Worm (Caenorhabditis elegans) whole organism, L3 larva: ENCODE results near the gene H12D21.11.

Experiments used
- ZK546.5 ChIP-seq: sonication (generic microtip); optimal IDR thresholded peaks from 2 replicates; lab custom pipeline; 2017; ENCODE audit warnings: missing biosample characterization, missing genetic modification characterization
- aly-2 ChIP-seq: fragments of 150-350 bp; optimal IDR thresholded peaks from 2 replicates; lab custom pipeline; 2014; ENCODE audit warnings: missing biosample characterization, missing genetic modification characterization
- daf-12 ChIP-seq: fragments of 150-350 bp; optimal IDR thresholded peaks from 2 replicates; lab custom pipeline; 2014; ENCODE audit warnings: missing biosample characterization, missing genetic modification reagents, missing genetic modification characterization
- nhr-12 ChIP-seq: fragments of 150-350 bp; optimal IDR thresholded peaks from 2 replicates; lab custom pipeline; 2014; ENCODE audit warnings: missing biosample characterization, missing genetic modification characterization
- nhr-28 ChIP-seq: fragments of 150-350 bp; optimal IDR thresholded peaks from 2 replicates; lab custom pipeline; 2014; ENCODE audit warnings: missing biosample characterization, missing genetic modification characterization
- pqm-1 ChIP-seq: fragments of 150-350 bp; optimal IDR thresholded peaks from 2 replicates; lab custom pipeline; 2017; ENCODE audit warnings: missing biosample characterization, missing genetic modification characterization, inconsistent platforms
- snpc-4 ChIP-seq: fragments of 150-350 bp; optimal IDR thresholded peaks from 2 replicates; lab custom pipeline; 2014; ENCODE audit warnings: missing biosample characterization, missing genetic modification characterization
- ztf-11 ChIP-seq: fragments of 150-350 bp; optimal IDR thresholded peaks from 2 replicates; lab custom pipeline; 2014; ENCODE audit warnings: missing biosample characterization, missing genetic modification characterization

ce11 chrV:14947022-14947421 lies 31.3 kb downstream of the H12D21.11 start, which contains the start of gene C30G7.4:
- TF ChIP-seq ztf-11 (tag; lab: Kevin White, UChicago), result no peak
- TF ChIP-seq nhr-28 (tag; lab: Kevin White, UChicago), result no peak
- TF ChIP-seq nhr-12 (tag; lab: Kevin White, UChicago), result no peak
- no peak for TF ChIP-seq aly-2 (tag; lab: Kevin White, UChicago)
- no peak for TF ChIP-seq snpc-4 (tag; lab: Kevin White, UChicago)
- no peak for TF ChIP-seq daf-12 (tag; lab: Kevin White, UChicago)
- no peak for TF ChIP-seq pqm-1
- no peak for TF ChIP-seq ZK546.5 (tag; lab: Kevin White, UChicago)
